Worm (Caenorhabditis elegans) whole organism, L1 larva: ENCODE measurements around the gene rbr-2.

Source experiments
- C16A3.4 ChIP-seq: fragments of 150-350 bp; optimal IDR thresholded peaks from 2 replicates; lab custom pipeline; 2014; ENCODE audit warnings: missing biosample characterization, missing genetic modification characterization
- F16B12.6 ChIP-seq: fragments of 150-350 bp; optimal IDR thresholded peaks from 2 replicates; lab custom pipeline; 2014; ENCODE audit warnings: missing biosample characterization, missing genetic modification characterization
- ama-1 ChIP-seq: fragments of 150-350 bp; optimal IDR thresholded peaks from 2 replicates; lab custom pipeline; 2014
- ceh-8 ChIP-seq: fragments of 200-800 bp; sonication (Bioruptor generic); optimal IDR thresholded peaks from 2 replicates; lab custom pipeline; 2018; ENCODE audit warnings: mild to moderate bottlenecking, missing genetic modification characterization, moderate library complexity, missing compliant biosample characterization
- ceh-82 ChIP-seq, 3 experiments: fragments of 150-350 bp in 1 of 3; sonication (generic microtip) in 2 of 3; optimal IDR thresholded peaks; 2 replicates each; lab custom pipeline; 2014 to 2017; ENCODE audit warnings: missing biosample characterization in 3 of 3, missing genetic modification characterization in 3 of 3
- efl-1 ChIP-seq, 4 experiments: fragments of 150-350 bp; optimal IDR thresholded peaks in 3 of 4; peaks in 1 of 4; 1 replicate in 1 of 4; 2 replicates in 3 of 4; lab custom pipeline; 2014; ENCODE audit warnings: missing biosample characterization in 2 of 4, missing genetic modification characterization in 2 of 4, missing genetic modification reagents in 2 of 4
- egl-13 ChIP-seq: sonication (generic microtip); optimal IDR thresholded peaks from 2 replicates; lab custom pipeline; 2016; ENCODE audit warnings: missing genotype, missing genetic modification reagents, missing genetic modification characterization, missing compliant biosample characterization
- elt-2 ChIP-seq: sonication (generic microtip); optimal IDR thresholded peaks from 2 replicates; lab custom pipeline; 2016; ENCODE audit warnings: missing genetic modification characterization, mild to moderate bottlenecking, inconsistent platforms, missing compliant biosample characterization, missing genetic modification reagents
- elt-3 ChIP-seq, 6 experiments: fragments of 150-350 bp in 1 of 6; sonication (generic microtip); optimal IDR thresholded peaks; 2 replicates each; lab custom pipeline; 2017 to 2018; ENCODE audit warnings: missing biosample characterization in 6 of 6, missing genetic modification characterization in 6 of 6, inconsistent platforms in 1 of 6
- fkh-10 ChIP-seq: sonication (generic microtip); optimal IDR thresholded peaks from 2 replicates; lab custom pipeline; 2017; ENCODE audit warnings: missing biosample characterization, missing genetic modification reagents, missing genetic modification characterization
- fkh-4 ChIP-seq: sonication (generic microtip); optimal IDR thresholded peaks from 2 replicates; lab custom pipeline; 2016; ENCODE audit warnings: missing compliant biosample characterization, missing genetic modification characterization, borderline replicate concordance
- fkh-8 ChIP-seq: sonication (generic microtip); optimal IDR thresholded peaks from 2 replicates; lab custom pipeline; 2016; ENCODE audit warnings: mild to moderate bottlenecking, missing genetic modification characterization, missing compliant biosample characterization
- fos-1 ChIP-seq: fragments of 150-350 bp; optimal IDR thresholded peaks from 2 replicates; lab custom pipeline; 2014; ENCODE audit warnings: missing biosample characterization, missing genetic modification characterization
- grh-1 ChIP-seq: fragments of 200-800 bp; sonication (Bioruptor generic); IDR thresholded peaks from 2 replicates; pipeline ENCODE4 v1.3.6; 2022; ENCODE audit warnings: missing genetic modification reagents, missing genetic modification characterization, missing compliant biosample characterization
- hlh-4 ChIP-seq: sonication (generic microtip); optimal IDR thresholded peaks from 2 replicates; lab custom pipeline; 2016; ENCODE audit warnings: mild to moderate bottlenecking, missing genetic modification characterization, missing compliant biosample characterization
- hpl-2 ChIP-seq: fragments of 150-350 bp; optimal IDR thresholded peaks from 2 replicates; lab custom pipeline; 2014; ENCODE audit warnings: missing biosample characterization, missing genetic modification reagents, missing genetic modification characterization
- irx-1 ChIP-seq: sonication (generic microtip); optimal IDR thresholded peaks from 2 replicates; lab custom pipeline; 2016; ENCODE audit warnings: missing genetic modification characterization, missing compliant biosample characterization
- isw-1 ChIP-seq: fragments of 200-800 bp; sonication (Bioruptor generic); IDR thresholded peaks from 2 replicates; pipeline ENCODE4 v1.3.6; 2022; ENCODE audit warnings: missing genetic modification characterization, missing compliant biosample characterization
- jun-1 ChIP-seq: fragments of 150-350 bp; optimal IDR thresholded peaks from 2 replicates; lab custom pipeline; 2014; ENCODE audit warnings: missing biosample characterization, missing genetic modification reagents, missing genetic modification characterization
- lin-14 ChIP-seq: fragments of 200-800 bp; sonication (Bioruptor generic); optimal IDR thresholded peaks from 2 replicates; lab custom pipeline; 2018; ENCODE audit warnings: mild to moderate bottlenecking, missing genetic modification characterization, moderate library complexity, missing compliant biosample characterization
- lin-15B ChIP-seq: fragments of 150-350 bp; sonication (generic microtip); optimal IDR thresholded peaks from 3 replicates; lab custom pipeline; 2014; ENCODE audit warnings: missing biosample characterization, missing genetic modification characterization
- lin-39 ChIP-seq: fragments of 150-350 bp; optimal IDR thresholded peaks from 2 replicates; lab custom pipeline; 2014; ENCODE audit warnings: missing biosample characterization, missing genetic modification reagents, missing genetic modification characterization
- lsy-2 ChIP-seq, 2 experiments: fragments of 150-350 bp; optimal IDR thresholded peaks; 2 replicates each; lab custom pipeline; 2014; ENCODE audit warnings: missing biosample characterization in 2 of 2, missing genetic modification characterization in 2 of 2
- mdl-1 ChIP-seq, 2 experiments: fragments of 150-350 bp; optimal IDR thresholded peaks; 2 replicates each; lab custom pipeline; 2014 to 2017; ENCODE audit warnings: missing biosample characterization in 2 of 2, missing genetic modification characterization in 2 of 2, inconsistent platforms in 1 of 2
- mep-1 ChIP-seq: fragments of 150-350 bp; optimal IDR thresholded peaks from 2 replicates; lab custom pipeline; 2014; ENCODE audit warnings: missing biosample characterization, missing genetic modification characterization
- nhr-12 ChIP-seq: sonication (generic microtip); optimal IDR thresholded peaks from 2 replicates; lab custom pipeline; 2017; ENCODE audit warnings: missing biosample characterization, missing genetic modification characterization
- nhr-19 ChIP-seq: fragments of 200-800 bp; sonication (Bioruptor generic); conservative IDR thresholded peaks from 2 replicates; pipeline ENCODE4 v1.3.6; 2022; ENCODE audit warnings: missing genetic modification characterization, missing compliant biosample characterization
- nhr-20 ChIP-seq: sonication (generic microtip); optimal IDR thresholded peaks from 2 replicates; lab custom pipeline; 2016; ENCODE audit warnings: mild to moderate bottlenecking, missing genetic modification characterization, missing compliant biosample characterization
- nhr-237 ChIP-seq: fragments of 150-350 bp; optimal IDR thresholded peaks from 2 replicates; lab custom pipeline; 2014; ENCODE audit warnings: missing biosample characterization, missing genetic modification characterization
- nhr-28 ChIP-seq: fragments of 150-350 bp; optimal IDR thresholded peaks from 2 replicates; lab custom pipeline; 2014; ENCODE audit warnings: missing biosample characterization, missing genetic modification characterization
- nhr-47 ChIP-seq: sonication (generic microtip); optimal IDR thresholded peaks from 2 replicates; lab custom pipeline; 2016; ENCODE audit warnings: mild to moderate bottlenecking, missing genetic modification characterization, moderate library complexity, missing compliant biosample characterization
- nhr-71 ChIP-seq: sonication (generic microtip); optimal IDR thresholded peaks from 2 replicates; lab custom pipeline; 2016; ENCODE audit warnings: mild to moderate bottlenecking, missing genetic modification characterization, moderate library complexity, missing compliant biosample characterization
- nhr-76 ChIP-seq: sonication (generic microtip); optimal IDR thresholded peaks from 2 replicates; lab custom pipeline; 2017; ENCODE audit warnings: missing biosample characterization, missing genetic modification characterization
- nhr-84 ChIP-seq: sonication (generic microtip); optimal IDR thresholded peaks from 2 replicates; lab custom pipeline; 2017; ENCODE audit warnings: missing biosample characterization, missing genetic modification characterization
- nhr-90 ChIP-seq: sonication (generic microtip); optimal IDR thresholded peaks from 2 replicates; lab custom pipeline; 2016; ENCODE audit warnings: mild to moderate bottlenecking, missing genetic modification characterization, missing compliant biosample characterization; ENCODE audit not compliant: poor library complexity
- pag-3 ChIP-seq: sonication (generic microtip); optimal IDR thresholded peaks from 2 replicates; lab custom pipeline; 2017; ENCODE audit warnings: missing genetic modification characterization, mild to moderate bottlenecking, missing compliant biosample characterization, antibody characterized with exemption, borderline replicate concordance; ENCODE audit not compliant: insufficient read depth
- pqm-1 ChIP-seq: sonication (generic microtip); optimal IDR thresholded peaks from 3 replicates; lab custom pipeline; 2017; ENCODE audit warnings: missing biosample characterization, missing genetic modification characterization
- rnt-1 ChIP-seq: sonication (generic microtip); optimal IDR thresholded peaks from 2 replicates; lab custom pipeline; 2016; ENCODE audit warnings: mild to moderate bottlenecking, missing genetic modification characterization, moderate library complexity, missing compliant biosample characterization
- skn-1 ChIP-seq: fragments of 150-350 bp; optimal IDR thresholded peaks from 2 replicates; lab custom pipeline; 2014; ENCODE audit warnings: missing biosample characterization, missing genetic modification characterization
- snu-23 ChIP-seq: sonication (generic microtip); optimal IDR thresholded peaks from 2 replicates; lab custom pipeline; 2016; ENCODE audit warnings: missing genetic modification characterization, missing compliant biosample characterization
- sox-4 ChIP-seq: sonication (generic microtip); optimal IDR thresholded peaks from 2 replicates; lab custom pipeline; 2016; ENCODE audit warnings: missing genetic modification characterization, missing compliant biosample characterization
- swsn-7 ChIP-seq: sonication (generic microtip); optimal IDR thresholded peaks from 2 replicates; lab custom pipeline; 2016; ENCODE audit warnings: missing genetic modification characterization, missing compliant biosample characterization
- tbx-2 ChIP-seq: sonication (generic microtip); optimal IDR thresholded peaks from 2 replicates; lab custom pipeline; 2016; ENCODE audit warnings: missing genetic modification characterization, missing compliant biosample characterization
- unc-130 ChIP-seq: fragments of 150-350 bp; optimal IDR thresholded peaks from 2 replicates; lab custom pipeline; 2017; ENCODE audit warnings: missing biosample characterization, missing genetic modification characterization, inconsistent platforms
- zip-4 ChIP-seq: fragments of 200-800 bp; sonication (Bioruptor generic); optimal IDR thresholded peaks from 2 replicates; lab custom pipeline; 2018; ENCODE audit warnings: mild to moderate bottlenecking, missing genetic modification characterization, moderate library complexity, missing compliant biosample characterization
- ztf-4 ChIP-seq: fragments of 150-350 bp; optimal IDR thresholded peaks from 2 replicates; lab custom pipeline; 2014; ENCODE audit warnings: missing biosample characterization, missing genetic modification characterization

The rbr-2 gene

ce11 chrIV:10918877-10919560, 851 bp upstream of the rbr-2 start (continued):
- TF ChIP-seq lsy-2 (tag; optimal IDR thresholded peaks at IDR 0.05; lab: Kevin White, UChicago) (peak; percentile 70 to 82), irx-1 (tag; lab: Kevin White, UChicago) (peak; percentile 72), fkh-10 (peak; percentile 5), nhr-71 (peak; percentile 91), grh-1 (GFP tag; lab: Robert Waterston, UW) (peak; percentile 40; the same call in 1 of the 2 replicates), rnt-1 (tag; lab: Kevin White, UChicago) (peak; percentile 70), efl-1 (optimal IDR thresholded peaks at IDR 0.05; lab: Kevin White, UChicago) (peak; percentile 78 to 88), efl-1 (GFP tag; optimal IDR thresholded peaks at IDR 0.05 in 1 of 2; lab: Kevin White, UChicago) (peak; percentile 60 to 93), ceh-8 (GFP tag; lab: Kevin White, UChicago) (peak; percentile 63), jun-1 (peak; percentile 45), nhr-19 (GFP tag; lab: Robert Waterston, UW) (peak; percentile 82), ztf-4 (tag; lab: Kevin White, UChicago) (peak; percentile 21), hlh-4 (tag; lab: Kevin White, UChicago) (no peak), hpl-2 (GFP tag; lab: Kevin White, UChicago) (no peak), elt-2 (tag; lab: Kevin White, UChicago) (peak; percentile 57), fos-1 (tag; lab: Kevin White, UChicago) (peak; percentile 48), tbx-2 (tag; lab: Kevin White, UChicago) (peak; percentile 87), lin-15B (tag; lab: Kevin White, UChicago) (peak; percentile 67), mdl-1 (tag; optimal IDR thresholded peaks at IDR 0.05; lab: Kevin White, UChicago) (peak in 1 of 2 experiments; percentile 93), lin-14 (GFP tag; lab: Kevin White, UChicago) (peak; percentile 99), mep-1 (tag; lab: Kevin White, UChicago) (peak; percentile 81)

DNA sequence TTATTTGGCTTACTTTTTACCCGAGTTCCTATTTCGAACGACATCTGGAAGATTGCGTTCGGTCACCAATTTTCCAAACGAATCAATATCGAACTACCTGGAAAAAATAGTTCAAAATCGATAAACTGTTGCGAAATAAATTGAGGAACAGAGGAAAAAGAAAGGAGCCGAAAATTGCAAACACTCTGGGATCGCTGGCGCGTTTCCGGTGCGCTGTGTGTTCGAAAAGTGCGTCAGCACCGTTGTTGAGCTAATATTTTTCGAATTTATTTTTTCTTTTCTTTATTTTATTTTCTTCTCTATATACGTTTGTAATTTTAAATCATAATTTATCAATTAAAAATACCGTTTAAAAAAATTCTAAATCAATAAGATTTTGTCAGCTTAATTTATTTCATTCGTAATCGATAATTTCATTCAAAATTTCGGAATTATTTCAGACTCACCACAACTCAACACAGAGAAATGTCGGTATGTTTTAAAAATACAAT, 13.2 kb downstream of the rbr-2 start, which contains the start of the genes dnc-1 and lsm-7:
TSS of gene dnc-1 (minus strand) at position 142 of the 491 bp plus-strand sequence.
TSS of gene lsm-7 (plus strand) at position 441 of the 491 bp plus-strand sequence.
- TF ChIP-seq nhr-84 (tag; lab: Kevin White, UChicago) (no peak), lin-39 (tag; lab: Kevin White, UChicago) (peak; percentile 41), nhr-20 (tag; lab: Kevin White, UChicago) (peak; percentile 70), hlh-4 (tag; lab: Kevin White, UChicago) (no peak), snu-23 (GFP tag; lab: Kevin White, UChicago) (peak; percentile 76), nhr-71 (peak; percentile 84), lin-14 (GFP tag; lab: Kevin White, UChicago) (peak; percentile 90), nhr-90 (peak; percentile 20), lin-15B (tag; lab: Kevin White, UChicago) (peak; percentile 49), nhr-19 (GFP tag; lab: Robert Waterston, UW) (peak; percentile 50), swsn-7 (tag; lab: Kevin White, UChicago) (peak; percentile 72), irx-1 (tag; lab: Kevin White, UChicago) (no peak), tbx-2 (tag; lab: Kevin White, UChicago) (peak; percentile 62), nhr-12 (tag; lab: Kevin White, UChicago) (no peak), hpl-2 (GFP tag; lab: Kevin White, UChicago) (peak; percentile 41), egl-13 (tag; lab: Kevin White, UChicago) (peak; percentile 50), pag-3 (tag; lab: Kevin White, UChicago) (no peak), grh-1 (GFP tag; lab: Robert Waterston, UW) (no peak), isw-1 (peak; percentile 62), ceh-82 (tag; optimal IDR thresholded peaks at IDR 0.05; lab: Kevin White, UChicago) (peak; percentile 53 to 73 (median 63)), nhr-28 (no peak), nhr-47 (tag; lab: Kevin White, UChicago) (peak; percentile 72), fkh-10 (peak; percentile 46), skn-1 (tag; lab: Kevin White, UChicago) (peak; percentile 73), C16A3.4 (tag; lab: Kevin White, UChicago) (peak; percentile 90), pqm-1 (no peak), sox-4 (tag; lab: Kevin White, UChicago) (no peak), nhr-76 (tag; lab: Kevin White, UChicago) (no peak), nhr-237 (no peak), ama-1 (lab: Kevin White, UChicago) (no peak), mdl-1 (tag; optimal IDR thresholded peaks at IDR 0.05; lab: Kevin White, UChicago) (peak in 1 of 2 experiments; percentile 34), lsy-2 (tag; optimal IDR thresholded peaks at IDR 0.05; lab: Kevin White, UChicago) (peak; percentile 77 to 87), F16B12.6 (tag; lab: Kevin White, UChicago) (peak; percentile 39), elt-3 (tag; optimal IDR thresholded peaks at IDR 0.05; lab: Kevin White, UChicago) (peak in 2 of 6 experiments; percentile 45 to 46), rnt-1 (tag; lab: Kevin White, UChicago) (peak; percentile 80), fkh-4 (no peak), fkh-8 (tag; lab: Kevin White, UChicago) (peak; percentile 69), zip-4 (GFP tag; lab: Kevin White, UChicago) (peak; percentile 90), unc-130 (tag; lab: Kevin White, UChicago) (peak; percentile 9)
